Worm (Caenorhabditis elegans) whole organism, mixed stage, embryonic: ENCODE data around the gene col-167.

ENCODE experiments used
- M03D4.4 ChIP-seq: sonication (generic microtip); optimal IDR thresholded peaks from 2 replicates; lab custom pipeline; 2017; ENCODE audit warnings: mild to moderate bottlenecking, missing genetic modification characterization, missing compliant biosample characterization
- bed-3 ChIP-seq: fragments of 200-800 bp; sonication (Bioruptor generic); optimal IDR thresholded peaks from 3 replicates; lab custom pipeline; 2018; ENCODE audit warnings: mild to moderate bottlenecking, missing genetic modification characterization, moderate library complexity, missing compliant biosample characterization
- blmp-1 ChIP-seq: fragments of 150-350 bp; optimal IDR thresholded peaks from 2 replicates; lab custom pipeline; 2014; ENCODE audit warnings: missing biosample characterization, missing genetic modification characterization
- ceh-39 ChIP-seq: fragments of 150-350 bp; optimal IDR thresholded peaks from 2 replicates; lab custom pipeline; 2014; ENCODE audit warnings: missing biosample characterization, missing genetic modification characterization
- ceh-43 ChIP-seq: fragments of 200-800 bp; sonication (Bioruptor generic); optimal IDR thresholded peaks from 2 replicates; lab custom pipeline; 2018; ENCODE audit warnings: mild to moderate bottlenecking, missing genetic modification characterization, moderate library complexity, missing compliant biosample characterization
- ceh-83 ChIP-seq: fragments of 200-800 bp; sonication (Bioruptor generic); optimal IDR thresholded peaks from 2 replicates; lab custom pipeline; 2018; ENCODE audit warnings: mild to moderate bottlenecking, missing genetic modification characterization, missing compliant biosample characterization
- ces-1 ChIP-seq: fragments of 150-350 bp; optimal IDR thresholded peaks from 2 replicates; lab custom pipeline; 2014; ENCODE audit warnings: missing biosample characterization, missing genetic modification reagents, missing genetic modification characterization
- cnd-1 ChIP-seq: fragments of 200-800 bp; sonication (Bioruptor generic); optimal IDR thresholded peaks from 2 replicates; lab custom pipeline; 2018; ENCODE audit warnings: mild to moderate bottlenecking, missing genetic modification characterization, missing compliant biosample characterization
- drap-1 ChIP-seq: fragments of 200-800 bp; sonication (Bioruptor generic); optimal IDR thresholded peaks from 3 replicates; lab custom pipeline; 2018; ENCODE audit warnings: mild to moderate bottlenecking, missing genetic modification characterization, missing compliant biosample characterization
- elt-1 ChIP-seq: sonication (generic microtip); optimal IDR thresholded peaks from 2 replicates; lab custom pipeline; 2017; ENCODE audit warnings: missing genetic modification characterization, mild to moderate bottlenecking, missing compliant biosample characterization, antibody characterized with exemption, moderate library complexity, borderline replicate concordance; ENCODE audit not compliant: insufficient read depth
- elt-3 ChIP-seq: fragments of 150-350 bp; optimal IDR thresholded peaks from 2 replicates; lab custom pipeline; 2014; ENCODE audit warnings: missing biosample characterization, missing genetic modification characterization
- flh-1 ChIP-seq: fragments of 200-800 bp; sonication (Bioruptor generic); optimal IDR thresholded peaks from 2 replicates; lab custom pipeline; 2018; ENCODE audit warnings: mild to moderate bottlenecking, missing genetic modification characterization, moderate library complexity, missing compliant biosample characterization
- ham-2 ChIP-seq: fragments of 200-800 bp; sonication (Bioruptor generic); optimal IDR thresholded peaks from 2 replicates; lab custom pipeline; 2018; ENCODE audit warnings: mild to moderate bottlenecking, missing genetic modification characterization, missing compliant biosample characterization
- hlh-1 ChIP-seq: fragments of 150-350 bp; optimal IDR thresholded peaks from 2 replicates; lab custom pipeline; 2014; ENCODE audit warnings: missing biosample characterization, missing genetic modification reagents, missing genetic modification characterization
- lin-13 ChIP-seq: fragments of 150-350 bp; optimal IDR thresholded peaks from 2 replicates; lab custom pipeline; 2014; ENCODE audit warnings: missing biosample characterization, missing genetic modification characterization
- lin-32 ChIP-seq: fragments of 200-800 bp; sonication (Bioruptor generic); optimal IDR thresholded peaks from 2 replicates; lab custom pipeline; 2018; ENCODE audit warnings: mild to moderate bottlenecking, missing genetic modification characterization, missing compliant biosample characterization
- lsy-2 ChIP-seq: fragments of 150-350 bp; optimal IDR thresholded peaks from 2 replicates; lab custom pipeline; 2014; ENCODE audit warnings: missing biosample characterization, missing genetic modification characterization
- mab-5 ChIP-seq: fragments of 150-350 bp; optimal IDR thresholded peaks from 2 replicates; lab custom pipeline; 2014; ENCODE audit warnings: missing biosample characterization, missing genetic modification characterization
- mep-1 ChIP-seq: fragments of 150-350 bp; optimal IDR thresholded peaks from 2 replicates; lab custom pipeline; 2017; ENCODE audit warnings: missing biosample characterization, missing genetic modification reagents, missing genetic modification characterization, inconsistent platforms
- mls-2 ChIP-seq: sonication (generic microtip); optimal IDR thresholded peaks from 2 replicates; lab custom pipeline; 2016; ENCODE audit warnings: mild to moderate bottlenecking, missing genetic modification characterization, moderate library complexity, missing compliant biosample characterization
- nhr-12 ChIP-seq: fragments of 150-350 bp; optimal IDR thresholded peaks from 2 replicates; lab custom pipeline; 2014; ENCODE audit warnings: missing biosample characterization, missing genetic modification characterization
- nhr-2 ChIP-seq: fragments of 150-350 bp; optimal IDR thresholded peaks from 2 replicates; lab custom pipeline; 2014; ENCODE audit warnings: missing biosample characterization, missing genetic modification characterization
- nhr-237 ChIP-seq: fragments of 150-350 bp; optimal IDR thresholded peaks from 2 replicates; lab custom pipeline; 2014; ENCODE audit warnings: missing biosample characterization, missing genetic modification characterization
- nhr-28 ChIP-seq: fragments of 150-350 bp; optimal IDR thresholded peaks from 2 replicates; lab custom pipeline; 2014; ENCODE audit warnings: missing biosample characterization, missing genetic modification characterization
- nhr-76 ChIP-seq: sonication (generic microtip); optimal IDR thresholded peaks from 2 replicates; lab custom pipeline; 2017; ENCODE audit warnings: missing biosample characterization, missing genetic modification characterization
- pha-4 ChIP-seq: fragments of 150-350 bp; optimal IDR thresholded peaks from 2 replicates; lab custom pipeline; 2018; ENCODE audit warnings: missing biosample characterization, missing genetic modification reagents, missing genetic modification characterization
- sem-2 ChIP-seq: fragments of 200-800 bp; sonication (Bioruptor generic); optimal IDR thresholded peaks from 2 replicates; lab custom pipeline; 2018; ENCODE audit warnings: mild to moderate bottlenecking, missing genetic modification characterization, missing compliant biosample characterization
- snpc-4 ChIP-seq: fragments of 150-350 bp; optimal IDR thresholded peaks from 2 replicates; lab custom pipeline; 2014; ENCODE audit warnings: missing biosample characterization, missing genetic modification characterization
- sptf-1 ChIP-seq: sonication (generic microtip); optimal IDR thresholded peaks from 2 replicates; lab custom pipeline; 2017; ENCODE audit warnings: mild to moderate bottlenecking, missing genetic modification characterization, moderate library complexity, missing compliant biosample characterization
- tbx-8 ChIP-seq: fragments of 200-800 bp; sonication (Bioruptor generic); optimal IDR thresholded peaks from 2 replicates; lab custom pipeline; 2018; ENCODE audit warnings: mild to moderate bottlenecking, missing genetic modification characterization, moderate library complexity, missing compliant biosample characterization
- unc-120 ChIP-seq: sonication (generic microtip); optimal IDR thresholded peaks from 2 replicates; lab custom pipeline; 2017; ENCODE audit warnings: missing genetic modification characterization, missing compliant biosample characterization; ENCODE audit not compliant: poor library complexity, severe bottlenecking
- unc-39 ChIP-seq: fragments of 150-350 bp; optimal IDR thresholded peaks from 2 replicates; lab custom pipeline; 2014; ENCODE audit warnings: missing biosample characterization, missing genetic modification characterization
- unc-62 ChIP-seq: fragments of 150-350 bp; optimal IDR thresholded peaks from 2 replicates; lab custom pipeline; 2014; ENCODE audit warnings: missing biosample characterization, missing genetic modification reagents, missing genetic modification characterization
- zip-8 ChIP-seq: fragments of 150-350 bp; optimal IDR thresholded peaks from 2 replicates; lab custom pipeline; 2014; ENCODE audit warnings: missing biosample characterization, missing genetic modification characterization
- ztf-11 ChIP-seq: fragments of 150-350 bp; optimal IDR thresholded peaks from 2 replicates; lab custom pipeline; 2014; ENCODE audit warnings: missing biosample characterization, missing genetic modification characterization

col-167 gene

DNA sequence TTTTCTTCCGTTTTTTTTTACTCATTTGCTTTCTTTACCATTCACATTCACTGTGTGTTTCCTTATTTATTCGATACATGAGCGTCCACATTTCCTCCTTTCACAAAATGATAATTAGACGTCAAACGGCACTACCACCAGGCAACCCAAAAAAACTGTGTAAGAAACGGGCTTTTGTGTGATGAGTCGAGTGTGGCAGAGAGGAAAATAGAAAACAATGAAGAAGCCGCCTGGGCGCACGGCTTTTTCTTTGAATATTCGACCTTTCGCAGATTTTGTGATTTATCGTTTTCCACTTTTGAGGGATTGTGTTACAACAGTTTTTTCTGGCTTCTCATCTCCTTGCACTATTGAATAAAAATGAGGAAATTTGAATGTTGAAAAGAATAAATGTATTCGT is 45.0 kb upstream of the col-167 start:
- TF ChIP-seq hlh-1 (no peak), zip-8 (tag; lab: Kevin White, UChicago) (no peak), elt-1 (tag; lab: Kevin White, UChicago) (no peak), cnd-1 (no peak), sptf-1 (tag; lab: Kevin White, UChicago) (no peak), blmp-1 (no peak), lsy-2 (tag; lab: Kevin White, UChicago) (no peak), ceh-39 (no peak), ceh-43 (GFP tag; lab: Kevin White, UChicago) (no peak)

- TF ChIP-seq mls-2 (tag; lab: Kevin White, UChicago): no peak
- TF ChIP-seq blmp-1: no peak
- no peak for TF ChIP-seq ceh-39
- TF ChIP-seq hlh-1: no peak
- TF ChIP-seq ces-1 (GFP tag; lab: Kevin White, UChicago): no peak
- TF ChIP-seq nhr-237 (tag; lab: Kevin White, UChicago): no peak
- TF ChIP-seq mab-5 (tag; lab: Kevin White, UChicago): no peak
- no peak for TF ChIP-seq lin-32 (GFP tag; lab: Kevin White, UChicago)
- no peak for TF ChIP-seq pha-4 (tag; lab: Kevin White, UChicago)
- no peak for TF ChIP-seq nhr-2 (tag; lab: Kevin White, UChicago)
- no peak for TF ChIP-seq flh-1 (GFP tag; lab: Kevin White, UChicago)
Measured at ce11 chrX:6279625-6280024, 43.7 kb upstream of the col-167 start, which contains the start of gene col-166. Gene col-166, plus strand, starts transcription at chrX:6280016.

DNA sequence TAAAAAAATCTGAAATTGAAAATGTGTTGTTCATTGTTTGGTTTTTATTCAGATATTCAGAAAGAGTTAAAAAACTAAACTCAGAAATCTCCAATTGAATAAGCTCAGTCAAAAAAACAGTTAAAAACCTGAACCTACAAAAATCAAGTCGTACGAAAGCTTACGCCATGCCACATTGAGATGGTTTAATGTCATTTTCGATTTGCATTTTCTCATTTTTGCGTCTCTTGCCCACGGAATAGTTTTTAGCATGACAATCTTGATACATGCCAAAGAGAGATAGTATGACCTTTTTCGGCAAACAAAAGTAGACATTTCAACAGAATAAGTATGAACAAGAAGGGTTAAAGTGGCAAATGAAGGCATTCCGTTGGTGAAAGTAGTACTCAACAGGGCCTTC is 42.3 kb upstream of the col-167 start:
- no peak for TF ChIP-seq drap-1 (GFP tag; lab: Kevin White, UChicago)
- TF ChIP-seq sem-2 (GFP tag; lab: Kevin White, UChicago): no peak
- no peak for TF ChIP-seq pha-4 (tag; lab: Kevin White, UChicago)
- no peak for TF ChIP-seq mls-2 (tag; lab: Kevin White, UChicago)

DNA sequence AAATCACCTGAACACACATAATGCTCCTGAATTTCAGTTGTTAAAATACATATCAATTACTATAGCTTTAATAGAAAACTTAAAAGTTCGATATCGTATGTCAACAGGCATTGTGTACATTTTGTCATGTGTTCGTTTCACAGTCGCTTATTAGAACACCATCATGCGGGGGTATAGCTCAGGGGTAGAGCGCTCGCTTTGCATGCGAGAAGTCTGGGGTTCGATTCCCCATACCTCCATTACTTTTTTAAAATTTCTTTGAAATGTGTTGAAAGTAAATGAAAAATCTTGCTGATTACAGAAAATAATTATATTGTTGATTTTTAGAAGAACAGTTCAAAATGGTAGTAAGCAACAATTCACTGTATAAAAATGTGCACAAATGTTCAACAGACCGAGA is 37.1 kb upstream of the col-167 start:
- no peak for TF ChIP-seq unc-62 (GFP tag; lab: Kevin White, UChicago)
- no peak for TF ChIP-seq ces-1 (GFP tag; lab: Kevin White, UChicago)
- no peak for TF ChIP-seq nhr-76 (tag; lab: Kevin White, UChicago)
- peak; percentile 63 for TF ChIP-seq sptf-1 (tag; lab: Kevin White, UChicago)
- TF ChIP-seq ceh-43 (GFP tag; lab: Kevin White, UChicago): no peak
- no peak for TF ChIP-seq elt-3
- no peak for TF ChIP-seq unc-120 (tag; lab: Kevin White, UChicago)
- peak; percentile 10 for TF ChIP-seq flh-1 (GFP tag; lab: Kevin White, UChicago)
- no peak for TF ChIP-seq hlh-1
- no peak for TF ChIP-seq blmp-1
- TF ChIP-seq sem-2 (GFP tag; lab: Kevin White, UChicago): peak; percentile 48
- no peak for TF ChIP-seq ztf-11 (tag; lab: Kevin White, UChicago)
- no peak for TF ChIP-seq tbx-8 (GFP tag; lab: Kevin White, UChicago)
- TF ChIP-seq ceh-39: no peak
- TF ChIP-seq mep-1 (tag; lab: Kevin White, UChicago): no peak
- TF ChIP-seq nhr-2 (tag; lab: Kevin White, UChicago): no peak
- no peak for TF ChIP-seq lin-13 (tag; lab: Kevin White, UChicago)
- TF ChIP-seq lin-32 (GFP tag; lab: Kevin White, UChicago): no peak
- TF ChIP-seq unc-39 (tag; lab: Kevin White, UChicago): no peak
- peak; percentile 15 for TF ChIP-seq mls-2 (tag; lab: Kevin White, UChicago)
- peak; percentile 38 for TF ChIP-seq bed-3 (GFP tag; lab: Kevin White, UChicago)
- no peak for TF ChIP-seq nhr-28 (tag; lab: Kevin White, UChicago)
- TF ChIP-seq mab-5 (tag; lab: Kevin White, UChicago): no peak
- no peak for TF ChIP-seq pha-4 (tag; lab: Kevin White, UChicago)
- TF ChIP-seq ham-2 (GFP tag; lab: Kevin White, UChicago): peak; percentile 14
- peak; percentile 48 for TF ChIP-seq drap-1 (GFP tag; lab: Kevin White, UChicago)
- peak; percentile 70 for TF ChIP-seq ceh-83 (GFP tag; lab: Kevin White, UChicago)
- TF ChIP-seq snpc-4 (tag; lab: Kevin White, UChicago): no peak
- TF ChIP-seq M03D4.4 (tag; lab: Kevin White, UChicago): peak; percentile 65
- TF ChIP-seq zip-8 (tag; lab: Kevin White, UChicago): no peak
- peak; percentile 52 for TF ChIP-seq cnd-1
- no peak for TF ChIP-seq elt-1 (tag; lab: Kevin White, UChicago)
- no peak for TF ChIP-seq lsy-2 (tag; lab: Kevin White, UChicago)
- TF ChIP-seq nhr-12 (tag; lab: Kevin White, UChicago): no peak
- TF ChIP-seq, all 35 proteins: peak for 10
